Comparison of ENCODE assay signal across 3 fruit fly cellular contexts in the genomic region with DNA sequence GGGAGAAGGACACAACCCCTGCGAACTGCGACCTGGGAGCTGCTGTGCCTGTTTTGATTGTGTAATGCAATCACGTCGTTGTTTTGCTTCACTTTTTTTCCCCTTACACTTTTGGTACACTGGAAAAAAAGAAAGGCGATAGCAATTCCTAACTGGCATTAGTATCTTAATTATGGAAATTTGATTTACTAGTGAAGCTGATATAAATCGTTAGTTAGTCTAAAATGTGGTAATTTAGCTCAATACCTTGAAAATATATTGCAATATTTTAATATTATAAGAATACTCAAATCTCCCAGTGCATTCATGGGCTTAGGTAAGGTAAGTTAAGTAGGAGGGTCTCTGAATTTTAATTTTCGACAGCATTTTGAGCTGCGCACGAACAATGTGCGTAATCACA.
TF ChIP-seq lines count a peak whose summit lies in the region.

No protein-coding gene starts in this region.

- TF ChIP-seq CTCF in whole organism, embryonic (GFP tag; optimal IDR thresholded peaks at IDR 0.05; lab: Kevin White, UChicago) = no peak

TF ChIP-seq in whole organism, embryonic, 481 proteins besides CTCF, POLR2A, EP300 and RAD21 (continues in another document):
- TF ChIP-seq CG2202 (tag; optimal IDR thresholded peaks at IDR 0.05; lab: Kevin White, UChicago) (peak; percentile 10), CG17385 (GFP tag; optimal IDR thresholded peaks at IDR 0.05; lab: Kevin White, UChicago) (peak; percentile 7), CG8388 (GFP tag; optimal IDR thresholded peaks at IDR 0.05; lab: Kevin White, UChicago) (peak; percentile 37), gem (tag; optimal IDR thresholded peaks at IDR 0.05; lab: Kevin White, UChicago) (peak; percentile 59), CG33557 (GFP tag; optimal IDR thresholded peaks at IDR 0.05; lab: Kevin White, UChicago) (peak; percentile 8), CG18262 (tag; optimal IDR thresholded peaks at IDR 0.05; lab: Kevin White, UChicago) (no peak), ATbp (GFP tag; optimal IDR thresholded peaks at IDR 0.05; lab: Kevin White, UChicago) (peak; percentile 7), tgo (GFP tag; IDR thresholded peaks at IDR 0.05; lab: Robert Waterston, UW) (peak; percentile 31; the same call in 1 of the 3 replicates), D19A (tag; optimal IDR thresholded peaks at IDR 0.05; lab: Kevin White, UChicago) (peak; percentile 24), CG10979 (tag; optimal IDR thresholded peaks at IDR 0.05; lab: Kevin White, UChicago) (peak; percentile 65), CG10147 (GFP tag; optimal IDR thresholded peaks at IDR 0.05; lab: Kevin White, UChicago) (no peak), zfh1 (GFP tag; IDR thresholded peaks at IDR 0.05; lab: Robert Waterston, UW) (peak; percentile 66; the same call in 2 of the 3 replicates), NC2α (GFP tag; optimal IDR thresholded peaks at IDR 0.05; lab: Kevin White, UChicago) (no peak), CG7928 (GFP tag; optimal IDR thresholded peaks at IDR 0.05; lab: Kevin White, UChicago) (no peak), dmrt99B (tag; optimal IDR thresholded peaks at IDR 0.05; lab: Kevin White, UChicago) (peak; percentile 43), CG8478 (optimal IDR thresholded peaks at IDR 0.05; lab: Kevin White, UChicago) (no peak), unpg (GFP tag; optimal IDR thresholded peaks at IDR 0.05; lab: Kevin White, UChicago) (peak; percentile 42), HLH3B (GFP tag; IDR thresholded peaks at IDR 0.05; lab: Robert Waterston, UW) (0 out of 2 replicates have a peak, but pooled peaks have one; percentile 29), CG12391 (tag; optimal IDR thresholded peaks at IDR 0.05; lab: Kevin White, UChicago) (peak; percentile 30), dmrt11E (tag; optimal IDR thresholded peaks at IDR 0.05; lab: Kevin White, UChicago) (peak; percentile 60), CG6254 (GFP tag; optimal IDR thresholded peaks at IDR 0.05; lab: Kevin White, UChicago) (peak; percentile 7), Max (GFP tag; optimal IDR thresholded peaks at IDR 0.05; lab: Kevin White, UChicago) (no peak), zf30C (GFP tag; optimal IDR thresholded peaks at IDR 0.05; lab: Kevin White, UChicago) (peak; percentile 52), sisA (GFP tag; IDR thresholded peaks at IDR 0.05; lab: Robert Waterston, UW) (peak; percentile 37; the same call in 1 of the 2 replicates), gsb (GFP tag; IDR thresholded peaks at IDR 0.05; lab: Robert Waterston, UW) (no peak), CG17802 (tag; optimal IDR thresholded peaks at IDR 0.05; lab: Kevin White, UChicago) (no peak), Ssrp (tag; optimal IDR thresholded peaks at IDR 0.05; lab: Kevin White, UChicago) (peak; percentile 25), CG42726 (GFP tag; IDR thresholded peaks at IDR 0.05; lab: Robert Waterston, UW; ENCODE audit: partially characterized antibody) (no peak)

TF ChIP-seq in whole organism, prepupa, 60 proteins besides CTCF, POLR2A, EP300 and RAD21:
- peak; percentile 33 for TF ChIP-seq Eip78C (GFP tag; lab: Kevin White, UChicago)
- TF ChIP-seq CG34406 (GFP tag; optimal IDR thresholded peaks at IDR 0.05; lab: Kevin White, UChicago) = no peak
- peak; percentile 72 for TF ChIP-seq svp (GFP tag; lab: Kevin White, UChicago)
- TF ChIP-seq Smox (GFP tag; optimal IDR thresholded peaks at IDR 0.05; lab: Kevin White, UChicago) = peak; percentile 13
- no peak for TF ChIP-seq Eip93F (GFP tag; optimal IDR thresholded peaks at IDR 0.05; lab: Kevin White, UChicago)
- TF ChIP-seq topi (GFP tag; optimal IDR thresholded peaks at IDR 0.05; lab: Kevin White, UChicago) = peak; percentile 14

TF ChIP-seq in whole organism, wandering third instar larva, 38 proteins besides CTCF, POLR2A, EP300 and RAD21:
- TF ChIP-seq br (GFP tag; optimal IDR thresholded peaks at IDR 0.05; lab: Kevin White, UChicago) (no peak), ey (GFP tag; optimal IDR thresholded peaks at IDR 0.05; lab: Kevin White, UChicago) (peak; percentile 29), Rel (GFP tag; optimal IDR thresholded peaks at IDR 0.05; lab: Kevin White, UChicago) (no peak), Rel (tag; optimal IDR thresholded peaks at IDR 0.05; lab: Kevin White, UChicago) (no peak), lola (GFP tag; optimal IDR thresholded peaks at IDR 0.05; lab: Kevin White, UChicago) (no peak), psq (GFP tag; optimal IDR thresholded peaks at IDR 0.05; lab: Kevin White, UChicago) (no peak), Hnf4 (GFP tag; optimal IDR thresholded peaks at IDR 0.05; lab: Kevin White, UChicago) (no peak), CG32264 (GFP tag; optimal IDR thresholded peaks at IDR 0.05; lab: Kevin White, UChicago) (no peak), woc (GFP tag; optimal IDR thresholded peaks at IDR 0.05; lab: Kevin White, UChicago) (no peak), CrebA (GFP tag; optimal IDR thresholded peaks at IDR 0.05; lab: Kevin White, UChicago; ENCODE audit: borderline replicate concordance) (no peak), dl (GFP tag; optimal IDR thresholded peaks at IDR 0.05; lab: Kevin White, UChicago; ENCODE audit: insufficient read depth in 1 of 2, partially characterized antibody in 2 of 2) (no peak), Mio (GFP tag; optimal IDR thresholded peaks at IDR 0.05; lab: Kevin White, UChicago) (no peak), h (GFP tag; optimal IDR thresholded peaks at IDR 0.05; lab: Kevin White, UChicago) (peak; percentile 45), usp (GFP tag; optimal IDR thresholded peaks at IDR 0.05; lab: Kevin White, UChicago) (no peak), dmrt93B (GFP tag; optimal IDR thresholded peaks at IDR 0.05; lab: Kevin White, UChicago) (no peak), fru (GFP tag; optimal IDR thresholded peaks at IDR 0.05; lab: Kevin White, UChicago) (peak; percentile 45), brk (GFP tag; optimal IDR thresholded peaks at IDR 0.05; lab: Kevin White, UChicago) (no peak), Abd-B (GFP tag; optimal IDR thresholded peaks at IDR 0.05; lab: Kevin White, UChicago) (no peak), sage (GFP tag; optimal IDR thresholded peaks at IDR 0.05; lab: Kevin White, UChicago) (no peak), CG9705 (GFP tag; optimal IDR thresholded peaks at IDR 0.05; lab: Kevin White, UChicago) (no peak), Dfd (GFP tag; optimal IDR thresholded peaks at IDR 0.05; lab: Kevin White, UChicago) (no peak), foxo (GFP tag; optimal IDR thresholded peaks at IDR 0.05; lab: Kevin White, UChicago) (peak in 1 of 2 experiments; percentile 17), jim (GFP tag; optimal IDR thresholded peaks at IDR 0.05; lab: Kevin White, UChicago) (no peak), pan (optimal IDR thresholded peaks at IDR 0.05; lab: Kevin White, UChicago) (no peak), HLH106 (tag; optimal IDR thresholded peaks at IDR 0.05; lab: Kevin White, UChicago) (peak; percentile 31), Hr78 (GFP tag; optimal IDR thresholded peaks at IDR 0.05; lab: Kevin White, UChicago) (no peak), Jra (GFP tag; optimal IDR thresholded peaks at IDR 0.05; lab: Kevin White, UChicago) (no peak), GATAd (GFP tag; optimal IDR thresholded peaks at IDR 0.05; lab: Kevin White, UChicago) (no peak), Sp1 (GFP tag; optimal IDR thresholded peaks at IDR 0.05; lab: Kevin White, UChicago) (peak; percentile 38), sv (GFP tag; optimal IDR thresholded peaks at IDR 0.05; lab: Kevin White, UChicago) (no peak), Myc (optimal IDR thresholded peaks at IDR 0.05; lab: Kevin White, UChicago) (no peak), OdsH (GFP tag; optimal IDR thresholded peaks at IDR 0.05; lab: Kevin White, UChicago) (no peak), Dif (GFP tag; optimal IDR thresholded peaks at IDR 0.05; lab: Kevin White, UChicago; ENCODE audit: partially characterized antibody) (no peak), N (GFP tag; optimal IDR thresholded peaks at IDR 0.05; lab: Kevin White, UChicago) (no peak), Vsx2 (GFP tag; optimal IDR thresholded peaks at IDR 0.05; lab: Kevin White, UChicago; ENCODE audit: partially characterized antibody) (no peak), Hr83 (GFP tag; optimal IDR thresholded peaks at IDR 0.05; lab: Kevin White, UChicago; ENCODE audit: poor library complexity, severe bottlenecking) (no peak), dsf (GFP tag; optimal IDR thresholded peaks at IDR 0.05; lab: Kevin White, UChicago; ENCODE audit: borderline replicate concordance) (no peak), tai (GFP tag; optimal IDR thresholded peaks at IDR 0.05; lab: Kevin White, UChicago) (no peak), rgr (GFP tag; optimal IDR thresholded peaks at IDR 0.05; lab: Kevin White, UChicago) (peak; percentile 6)
